Fruit fly (Drosophila melanogaster): Measurements from ENCODE around the gene CG14218.

dm6 chrX:19598503-19598902, 16.7 kb upstream of the CG14218 start:
- TF ChIP-seq Myc (optimal IDR thresholded peaks at IDR 0.05) (no peak), Abd-B (GFP tag; optimal IDR thresholded peaks at IDR 0.05) (no peak), pan (optimal IDR thresholded peaks at IDR 0.05) (no peak), dl (GFP tag; optimal IDR thresholded peaks at IDR 0.05; ENCODE audit: insufficient read depth in 1 of 2, partially characterized antibody in 2 of 2) (no peak), lola (GFP tag; optimal IDR thresholded peaks at IDR 0.05) (no peak)

Measured in whole organism, wandering third instar larva.